Worm (Caenorhabditis elegans) whole organism, midembryonic: Measurements from ENCODE around the gene ztf-18.

ENCODE experiments used
- T22C8.4 ChIP-seq: fragments of 200-800 bp; sonication (Bioruptor generic); IDR thresholded peaks from 2 replicates; pipeline ENCODE4 v1.3.6; 2022; ENCODE audit warnings: missing genetic modification characterization, missing compliant biosample characterization
- flt-1 ChIP-seq: fragments of 200-800 bp; sonication (Bioruptor generic); IDR thresholded peaks from 2 replicates; pipeline ENCODE4 v1.3.6; 2022; ENCODE audit warnings: missing genetic modification characterization, missing compliant biosample characterization
- ref-1 ChIP-seq: fragments of 200-800 bp; sonication (Bioruptor generic); conservative IDR thresholded peaks from 2 replicates; pipeline ENCODE4 v1.3.6; 2022; ENCODE audit warnings: missing genetic modification reagents, missing genetic modification characterization, missing compliant biosample characterization
- ztf-29 ChIP-seq: fragments of 200-800 bp; sonication (Bioruptor generic); IDR thresholded peaks from 2 replicates; pipeline ENCODE4 v1.3.6; 2022; ENCODE audit warnings: missing genetic modification reagents, missing genetic modification characterization, missing compliant biosample characterization

- TF ChIP-seq ref-1 (no peak), T22C8.4 (GFP tag; lab: Robert Waterston, UW) (no peak), flt-1 (no peak), ztf-29 (GFP tag; lab: Robert Waterston, UW) (no peak)
Measured at ce11 chrIII:910540-911311, 15.2 kb upstream of the ztf-18 start, which contains the start of the genes F23H11.5 and bra-2.
